Worm (Caenorhabditis elegans): Measurements from ENCODE around the gene K10D2.5.

DNA sequence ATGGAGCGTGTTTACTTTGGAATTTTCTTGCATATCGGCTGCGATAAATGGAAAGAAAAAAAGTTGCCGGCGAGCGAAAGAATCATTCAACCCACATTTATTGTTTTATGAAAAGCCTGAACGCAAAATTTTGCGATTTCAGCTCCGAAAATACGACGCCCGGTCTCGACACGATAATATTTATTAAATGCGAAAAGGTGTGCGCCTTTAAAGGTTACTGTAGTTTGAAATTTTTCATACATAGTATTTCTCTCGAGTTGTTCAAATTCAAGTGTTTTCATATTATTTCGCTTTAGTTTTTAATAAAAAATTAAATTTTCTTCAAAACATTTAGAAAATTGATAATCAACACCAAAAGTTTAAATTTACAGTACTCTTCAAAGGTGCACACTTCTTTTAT is 36.5 kb downstream of the K10D2.5 start, which contains the start of gene syx-16:
- TF ChIP-seq dao-5 (tag; optimal IDR thresholded peaks at IDR 0.05) (no peak), him-1 (tag; optimal IDR thresholded peaks at IDR 0.05) (no peak), W03F9.2 (tag; optimal IDR thresholded peaks at IDR 0.05) (no peak)
